Fruit fly (Drosophila melanogaster) whole organism: ENCODE measurements around the gene ich.

ENCODE experiments used
- CG8478 ChIP-seq: fragments of >200 bp; optimal IDR thresholded peaks from 2 replicates; lab custom pipeline; 2018; ENCODE audit warnings: inconsistent platforms
- EcR ChIP-seq, 2 experiments: fragments of >200 bp; optimal IDR thresholded peaks; 2 replicates each; lab custom pipeline; 2017; ENCODE audit warnings: missing biosample characterization in 2 of 2, missing genetic modification characterization in 2 of 2, missing genetic modification reagents in 2 of 2
- psq ChIP-seq: fragments of >200 bp; optimal IDR thresholded peaks from 2 replicates; lab custom pipeline; 2017
- usp ChIP-seq: fragments of >200 bp; optimal IDR thresholded peaks from 2 replicates; lab custom pipeline; 2017; ENCODE audit warnings: missing biosample characterization, missing genetic modification characterization, mixed read lengths

DNA sequence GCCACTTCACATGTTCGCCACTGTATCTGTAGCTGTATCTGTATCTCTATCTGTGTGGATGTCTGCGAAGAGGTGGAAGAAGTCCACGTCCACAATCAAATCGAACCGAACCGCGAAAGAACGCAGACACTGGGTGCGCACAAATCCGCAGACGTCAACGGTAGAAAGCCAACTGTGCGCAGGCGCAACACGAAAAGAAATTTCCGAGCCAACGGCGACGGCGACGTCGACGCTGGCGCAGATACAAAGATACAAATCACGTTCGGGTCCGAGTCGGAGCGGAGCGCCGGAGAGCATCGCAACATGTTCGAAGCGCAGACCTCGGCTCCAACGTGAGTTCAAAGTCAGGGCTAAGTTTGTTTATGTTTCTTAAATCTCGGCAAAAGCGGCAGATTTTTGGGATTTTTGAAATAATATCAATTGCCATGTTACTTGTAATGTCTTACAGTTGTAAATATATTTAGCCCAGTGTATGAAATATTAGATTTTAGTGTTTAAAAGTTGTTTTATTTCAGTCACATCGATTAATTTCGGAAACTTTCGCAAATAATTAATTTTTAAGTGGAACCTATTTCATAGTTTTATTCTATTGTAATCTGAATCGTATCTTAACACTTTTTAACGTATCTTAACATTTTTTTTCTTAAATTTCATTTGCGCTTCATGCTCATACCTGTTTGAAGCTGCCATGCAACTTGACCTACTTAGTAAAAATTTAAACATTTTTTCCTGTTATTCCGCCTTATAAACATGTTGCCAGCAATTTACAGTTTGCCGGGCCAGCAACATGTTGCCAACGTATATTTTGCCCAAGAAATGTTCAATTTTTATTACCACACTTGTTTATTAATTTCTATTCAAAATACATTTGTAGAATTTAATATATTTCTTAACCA, at the start of gene ich:
- TF ChIP-seq EcR (GFP tag; optimal IDR thresholded peaks at IDR 0.05; lab: Kevin White, UChicago) (no peak), usp (no peak), psq (no peak), CG8478 (lab: Kevin White, UChicago) (no peak)
